Worm (Caenorhabditis elegans) whole organism, young adult: ENCODE measurements around the gene chtb-2.

ENCODE experiments used
- C06A6.2 ChIP-seq: fragments of 200-800 bp; sonication (Bioruptor generic); conservative IDR thresholded peaks from 2 replicates; pipeline ENCODE4 v1.3.6; 2022; ENCODE audit warnings: missing genetic modification characterization, missing compliant biosample characterization
- C17E4.6 ChIP-seq: fragments of 200-800 bp; sonication (Bioruptor generic); IDR thresholded peaks from 2 replicates; pipeline ENCODE4 v1.3.6; 2022; ENCODE audit warnings: missing genetic modification reagents, missing genetic modification characterization, missing compliant biosample characterization
- D2030.7 ChIP-seq: fragments of 200-800 bp; sonication (Bioruptor generic); IDR thresholded peaks from 2 replicates; pipeline ENCODE4 v1.3.6; 2022; ENCODE audit warnings: missing genetic modification reagents, missing genetic modification characterization, missing compliant biosample characterization
- F10E7.11 ChIP-seq: sonication (generic microtip); optimal IDR thresholded peaks from 2 replicates; lab custom pipeline; 2017; ENCODE audit warnings: mild to moderate bottlenecking, missing genetic modification characterization, moderate library complexity, missing compliant biosample characterization
- F22D6.2 ChIP-seq: sonication (generic microtip); optimal IDR thresholded peaks from 2 replicates; lab custom pipeline; 2016; ENCODE audit warnings: mild to moderate bottlenecking, missing genetic modification characterization, missing compliant biosample characterization
- F37B4.10 ChIP-seq: fragments of 200-800 bp; sonication (Bioruptor generic); IDR thresholded peaks from 2 replicates; pipeline ENCODE4 v1.3.6; 2022; ENCODE audit warnings: missing genetic modification characterization, missing compliant biosample characterization
- F39B2.1 ChIP-seq: fragments of 200-800 bp; sonication (Bioruptor generic); IDR thresholded peaks from 2 replicates; pipeline ENCODE4 v1.3.6; 2022; ENCODE audit warnings: missing genetic modification reagents, missing genetic modification characterization, missing compliant biosample characterization
- F55B11.4 ChIP-seq: sonication (generic microtip); optimal IDR thresholded peaks from 2 replicates; lab custom pipeline; 2016; ENCODE audit warnings: missing compliant biosample characterization, missing genetic modification characterization, borderline replicate concordance; ENCODE audit not compliant: insufficient read depth
- F57A8.1 ChIP-seq: fragments of 200-800 bp; sonication (Bioruptor generic); optimal IDR thresholded peaks from 2 replicates; lab custom pipeline; 2018; ENCODE audit warnings: mild to moderate bottlenecking, missing genetic modification characterization, moderate library complexity, missing compliant biosample characterization
- F57C9.4 ChIP-seq: sonication (generic microtip); optimal IDR thresholded peaks from 2 replicates; lab custom pipeline; 2017; ENCODE audit warnings: mild to moderate bottlenecking, missing genetic modification characterization, missing compliant biosample characterization
- K12H6.12 ChIP-seq: fragments of 200-800 bp; sonication (Bioruptor generic); optimal IDR thresholded peaks from 2 replicates; lab custom pipeline; 2018; ENCODE audit warnings: mild to moderate bottlenecking, missing genetic modification characterization, missing compliant biosample characterization
- T07F8.4 ChIP-seq: sonication (generic microtip); optimal IDR thresholded peaks from 2 replicates; lab custom pipeline; 2016; ENCODE audit warnings: mild to moderate bottlenecking, missing genetic modification characterization, moderate library complexity, missing compliant biosample characterization
- Y56A3A.18 ChIP-seq: fragments of 200-800 bp; sonication (Bioruptor generic); IDR thresholded peaks from 2 replicates; pipeline ENCODE4 v1.3.6; 2022; ENCODE audit warnings: missing genetic modification reagents, missing genetic modification characterization, missing compliant biosample characterization
- akir-1 ChIP-seq: fragments of 200-800 bp; sonication (Bioruptor generic); optimal IDR thresholded peaks from 2 replicates; lab custom pipeline; 2018; ENCODE audit warnings: mild to moderate bottlenecking, missing genetic modification characterization, moderate library complexity, missing compliant biosample characterization
- ama-1 ChIP-seq, 3 experiments: fragments of 150-350 bp in 1 of 3; sonication (generic microtip) in 2 of 3; optimal IDR thresholded peaks; 2 replicates each; lab custom pipeline; 2014 to 2018; ENCODE audit warnings: missing biosample characterization in 2 of 3, missing genetic modification characterization in 2 of 3, missing genetic modification reagents in 2 of 3
- athp-1 ChIP-seq: sonication (generic microtip); optimal IDR thresholded peaks from 2 replicates; lab custom pipeline; 2017; ENCODE audit warnings: mild to moderate bottlenecking, missing genetic modification characterization, missing compliant biosample characterization
- attf-3 ChIP-seq: fragments of 200-800 bp; sonication (Bioruptor generic); conservative IDR thresholded peaks from 2 replicates; pipeline ENCODE4 v1.3.6; 2022; ENCODE audit warnings: missing genetic modification reagents, missing genetic modification characterization, missing compliant biosample characterization
- attf-6 ChIP-seq: fragments of 200-800 bp; sonication (Bioruptor generic); IDR thresholded peaks from 2 replicates; pipeline ENCODE4 v1.3.6; 2022; ENCODE audit warnings: missing genetic modification reagents, missing genetic modification characterization, missing compliant biosample characterization
- bed-2 ChIP-seq: fragments of 200-800 bp; sonication (Bioruptor generic); IDR thresholded peaks from 2 replicates; pipeline ENCODE4 v1.3.6; 2022; ENCODE audit warnings: missing genetic modification reagents, missing genetic modification characterization, missing compliant biosample characterization
- cebp-2 ChIP-seq: fragments of 200-800 bp; sonication (Bioruptor generic); IDR thresholded peaks from 2 replicates; pipeline ENCODE4 v1.3.6; 2022; ENCODE audit warnings: missing genetic modification characterization, missing compliant biosample characterization
- ceh-100 ChIP-seq: fragments of 200-800 bp; sonication (Bioruptor generic); IDR thresholded peaks from 2 replicates; pipeline ENCODE4 v1.3.6; 2022; ENCODE audit warnings: missing genetic modification reagents, missing genetic modification characterization, missing compliant biosample characterization
- ceh-40 ChIP-seq: fragments of 200-800 bp; sonication (Bioruptor generic); IDR thresholded peaks from 2 replicates; pipeline ENCODE4 v1.3.6; 2022; ENCODE audit warnings: missing genetic modification characterization, missing compliant biosample characterization
- ceh-58 ChIP-seq: fragments of 200-800 bp; sonication (Bioruptor generic); IDR thresholded peaks from 2 replicates; pipeline ENCODE4 v1.3.6; 2022; ENCODE audit warnings: missing genetic modification characterization, missing compliant biosample characterization
- ceh-79 ChIP-seq: sonication (generic microtip); optimal IDR thresholded peaks from 2 replicates; lab custom pipeline; 2017; ENCODE audit warnings: mild to moderate bottlenecking, missing genetic modification characterization, missing compliant biosample characterization
- dox-1 ChIP-seq: fragments of 200-800 bp; sonication (Bioruptor generic); IDR thresholded peaks from 2 replicates; pipeline ENCODE4 v1.3.6; 2022; ENCODE audit warnings: missing genetic modification reagents, missing genetic modification characterization, missing compliant biosample characterization
- dpl-1 ChIP-seq: fragments of 150-350 bp; optimal IDR thresholded peaks from 2 replicates; lab custom pipeline; 2014; ENCODE audit warnings: missing biosample characterization, missing genetic modification reagents, missing genetic modification characterization
- efl-1 ChIP-seq: fragments of 150-350 bp; optimal IDR thresholded peaks from 2 replicates; lab custom pipeline; 2014; ENCODE audit warnings: missing biosample characterization, missing genetic modification reagents, missing genetic modification characterization
- egl-44 ChIP-seq: fragments of 200-800 bp; sonication (Bioruptor generic); IDR thresholded peaks from 2 replicates; pipeline ENCODE4 v1.3.6; 2022; ENCODE audit warnings: missing genetic modification reagents, missing genetic modification characterization, missing compliant biosample characterization
- egrh-3 ChIP-seq: fragments of 200-800 bp; sonication (Bioruptor generic); IDR thresholded peaks from 2 replicates; pipeline ENCODE4 v1.3.6; 2022; ENCODE audit warnings: missing genetic modification reagents, missing genetic modification characterization, missing compliant biosample characterization
- ekl-4 ChIP-seq: fragments of 200-800 bp; sonication (Bioruptor generic); IDR thresholded peaks from 2 replicates; pipeline ENCODE4 v1.3.6; 2022; ENCODE audit warnings: missing genetic modification reagents, missing genetic modification characterization, missing compliant biosample characterization
- hmg-20 ChIP-seq: fragments of 200-800 bp; sonication (Bioruptor generic); IDR thresholded peaks from 2 replicates; pipeline ENCODE4 v1.3.6; 2022; ENCODE audit warnings: missing genetic modification reagents, missing genetic modification characterization, missing compliant biosample characterization
- lag-1 ChIP-seq: fragments of 200-800 bp; sonication (Bioruptor generic); IDR thresholded peaks from 2 replicates; pipeline ENCODE4 v1.3.6; 2022; ENCODE audit warnings: missing genetic modification reagents, missing genetic modification characterization, missing compliant biosample characterization
- let-607 ChIP-seq, 2 experiments: fragments of 200-800 bp in 1 of 2; sonication (Bioruptor generic) in 1 of 2; sonication (generic microtip) in 1 of 2; optimal IDR thresholded peaks; 2 replicates each; lab custom pipeline; 2016 to 2018; ENCODE audit warnings: mild to moderate bottlenecking in 2 of 2, missing compliant biosample characterization in 2 of 2, missing genetic modification characterization in 2 of 2, moderate library complexity in 2 of 2, missing genotype in 1 of 2
- lir-1 ChIP-seq: fragments of 200-800 bp; sonication (Bioruptor generic); conservative IDR thresholded peaks from 2 replicates; pipeline ENCODE4 v1.3.6; 2022; ENCODE audit warnings: missing genetic modification reagents, missing genetic modification characterization, missing compliant biosample characterization
- lsl-1 ChIP-seq: fragments of 200-800 bp; sonication (Bioruptor generic); optimal IDR thresholded peaks from 2 replicates; lab custom pipeline; 2018; ENCODE audit warnings: mild to moderate bottlenecking, missing genetic modification characterization, moderate library complexity, missing compliant biosample characterization
- mel-28 ChIP-seq: sonication (generic microtip); optimal IDR thresholded peaks from 2 replicates; lab custom pipeline; 2016; ENCODE audit warnings: borderline replicate concordance, mild to moderate bottlenecking, missing genetic modification characterization, missing compliant biosample characterization
- nfya-2 ChIP-seq: fragments of 200-800 bp; sonication (Bioruptor generic); IDR thresholded peaks from 2 replicates; pipeline ENCODE4 v1.3.6; 2022; ENCODE audit warnings: missing genetic modification reagents, missing genetic modification characterization, missing compliant biosample characterization
- nhr-120 ChIP-seq: fragments of 200-800 bp; sonication (Bioruptor generic); IDR thresholded peaks from 2 replicates; pipeline ENCODE4 v1.3.6; 2022; ENCODE audit warnings: missing genetic modification characterization, missing compliant biosample characterization
- nhr-27 ChIP-seq: fragments of 200-800 bp; sonication (Bioruptor generic); optimal IDR thresholded peaks from 2 replicates; lab custom pipeline; 2018; ENCODE audit warnings: mild to moderate bottlenecking, missing genetic modification characterization, moderate library complexity, missing compliant biosample characterization
- nhr-80 ChIP-seq: sonication (generic microtip); optimal IDR thresholded peaks from 2 replicates; lab custom pipeline; 2016; ENCODE audit warnings: missing genetic modification characterization, missing compliant biosample characterization
- pbrm-1 ChIP-seq: fragments of 200-800 bp; sonication (Bioruptor generic); IDR thresholded peaks from 2 replicates; pipeline ENCODE4 v1.3.6; 2022; ENCODE audit warnings: missing genetic modification reagents, missing genetic modification characterization, missing compliant biosample characterization
- rcor-1 ChIP-seq: fragments of 200-800 bp; sonication (Bioruptor generic); IDR thresholded peaks from 2 replicates; pipeline ENCODE4 v1.3.6; 2022; ENCODE audit warnings: missing genetic modification reagents, missing genetic modification characterization, missing compliant biosample characterization
- somi-1 ChIP-seq: fragments of 200-800 bp; sonication (Bioruptor generic); optimal IDR thresholded peaks from 2 replicates; lab custom pipeline; 2018; ENCODE audit warnings: mild to moderate bottlenecking, missing genetic modification characterization, missing compliant biosample characterization
- tbp1 ChIP-seq: fragments of 200-800 bp; sonication (Bioruptor generic); optimal IDR thresholded peaks from 2 replicates; lab custom pipeline; 2018; ENCODE audit warnings: mild to moderate bottlenecking, missing genetic modification characterization, missing compliant biosample characterization
- tbx-9 ChIP-seq: sonication (generic microtip); optimal IDR thresholded peaks from 2 replicates; lab custom pipeline; 2016; ENCODE audit warnings: borderline replicate concordance, missing genetic modification characterization, inconsistent platforms, missing compliant biosample characterization
- unc-130 ChIP-seq: sonication (generic microtip); optimal IDR thresholded peaks from 2 replicates; lab custom pipeline; 2016; ENCODE audit warnings: missing genetic modification reagents, missing genetic modification characterization, missing compliant biosample characterization
- xnd-1 ChIP-seq: sonication (generic microtip); optimal IDR thresholded peaks from 2 replicates; lab custom pipeline; 2016; ENCODE audit warnings: missing genotype, missing genetic modification reagents, missing genetic modification characterization, missing compliant biosample characterization
- zfh-2 ChIP-seq: fragments of 200-800 bp; sonication (Bioruptor generic); conservative IDR thresholded peaks from 2 replicates; pipeline ENCODE4 v1.3.6; 2022; ENCODE audit warnings: missing genetic modification reagents, missing genetic modification characterization, missing compliant biosample characterization
- ztf-18 ChIP-seq: sonication (generic microtip); optimal IDR thresholded peaks from 2 replicates; lab custom pipeline; 2016; ENCODE audit warnings: missing genotype, mild to moderate bottlenecking, missing genetic modification characterization, missing compliant biosample characterization

chtb-2 gene

ce11 chrIII:6462610-6463009 is 20.4 kb upstream of the chtb-2 start, which contains the start of gene T26A5.8 (continued):
- TF ChIP-seq ama-1 (optimal IDR thresholded peaks at IDR 0.05; lab: Kevin White, UChicago), result peak; percentile 10
- peak in 1 of 2 experiments; percentile 33 for TF ChIP-seq ama-1 (GFP tag; optimal IDR thresholded peaks at IDR 0.05; lab: Kevin White, UChicago)
- no peak for TF ChIP-seq ztf-18 (tag; lab: Kevin White, UChicago)
- no peak for TF ChIP-seq C17E4.6
- peak; percentile 24 for TF ChIP-seq lsl-1 (GFP tag; lab: Kevin White, UChicago)
- TF ChIP-seq tbx-9 (tag; lab: Kevin White, UChicago), result no peak
- TF ChIP-seq F57C9.4, result no peak
- no peak for TF ChIP-seq lag-1 (GFP tag; lab: Robert Waterston, UW)
- no peak for TF ChIP-seq cebp-2
- 0 out of 2 replicates have a peak, but pooled peaks have one; percentile 22 for TF ChIP-seq zfh-2 (GFP tag; lab: Robert Waterston, UW)
- no peak for TF ChIP-seq bed-2 (GFP tag; lab: Robert Waterston, UW)
- TF ChIP-seq hmg-20, result no peak
- no peak for TF ChIP-seq T07F8.4 (tag; lab: Kevin White, UChicago)
- no peak for TF ChIP-seq akir-1 (GFP tag; lab: Kevin White, UChicago)
- TF ChIP-seq unc-130 (GFP tag; lab: Kevin White, UChicago), result peak; percentile 22
- peak; percentile 31; the same call in 1 of the 2 replicates for TF ChIP-seq attf-6 (GFP tag; lab: Robert Waterston, UW)
- no peak for TF ChIP-seq ceh-79 (tag; lab: Kevin White, UChicago)
- no peak for TF ChIP-seq egl-44 (GFP tag; lab: Robert Waterston, UW)
- no peak for TF ChIP-seq C06A6.2 (GFP tag; lab: Robert Waterston, UW)
- peak; percentile 75 for TF ChIP-seq athp-1
- no peak for TF ChIP-seq nhr-27
- TF ChIP-seq lir-1, result no peak
- peak; percentile 88 for TF ChIP-seq ekl-4 (GFP tag; lab: Robert Waterston, UW)
- TF ChIP-seq efl-1 (GFP tag; lab: Kevin White, UChicago), result no peak
- TF ChIP-seq F37B4.10 (GFP tag; lab: Robert Waterston, UW), result no peak
- no peak for TF ChIP-seq mel-28 (tag; lab: Kevin White, UChicago)
- TF ChIP-seq nhr-80 (tag; lab: Kevin White, UChicago), result no peak
- TF ChIP-seq let-607 (tag; optimal IDR thresholded peaks at IDR 0.05; lab: Kevin White, UChicago), result peak in 1 of 2 experiments; percentile 24
- TF ChIP-seq pbrm-1, result no peak; the same call in 1 of the 2 replicates
- peak; percentile 23 for TF ChIP-seq tbp1 (GFP tag; lab: Kevin White, UChicago)
- TF ChIP-seq F39B2.1 (GFP tag; lab: Robert Waterston, UW), result no peak
- no peak for TF ChIP-seq F57A8.1 (GFP tag; lab: Kevin White, UChicago)
- no peak for TF ChIP-seq egrh-3 (GFP tag; lab: Robert Waterston, UW)
- TF ChIP-seq somi-1, result no peak
- TF ChIP-seq Y56A3A.18, result peak; percentile 36; the same call in 1 of the 2 replicates
- no peak for TF ChIP-seq attf-3 (GFP tag; lab: Robert Waterston, UW)
- TF ChIP-seq ceh-40 (GFP tag; lab: Robert Waterston, UW), result no peak
- TF ChIP-seq rcor-1 (GFP tag; lab: Robert Waterston, UW), result no peak
- TF ChIP-seq F10E7.11 (tag; lab: Kevin White, UChicago), result peak; percentile 68
- no peak for TF ChIP-seq F22D6.2
- peak; percentile 41; the same call in 1 of the 2 replicates for TF ChIP-seq ceh-100 (GFP tag; lab: Robert Waterston, UW)
- TF ChIP-seq K12H6.12 (tag; lab: Kevin White, UChicago), result no peak
- TF ChIP-seq dpl-1, result no peak
- TF ChIP-seq ceh-58 (GFP tag; lab: Robert Waterston, UW), result no peak
- 0 out of 2 replicates have a peak, but pooled peaks have one; percentile 22 for TF ChIP-seq nhr-120 (GFP tag; lab: Robert Waterston, UW)
- no peak for TF ChIP-seq dox-1 (GFP tag; lab: Robert Waterston, UW)
- no peak for TF ChIP-seq nfya-2 (GFP tag; lab: Robert Waterston, UW)
- TF ChIP-seq xnd-1, result no peak
- TF ChIP-seq F55B11.4, result no peak
- no peak for TF ChIP-seq D2030.7 (GFP tag; lab: Robert Waterston, UW)
